Fruit fly (Drosophila melanogaster) whole organism, adult: ENCODE measurements around the gene CG44158.

Experiments used
- CG11617 ChIP-seq: fragments of 200-800 bp; sonication (Bioruptor generic); optimal IDR thresholded peaks from 2 replicates; lab custom pipeline; 2017; ENCODE audit warnings: mild to moderate bottlenecking, missing biosample characterization, missing genetic modification reagents, missing genetic modification characterization
- CG12768 ChIP-seq: fragments of 200-800 bp; sonication (Bioruptor generic); optimal IDR thresholded peaks from 2 replicates; lab custom pipeline; 2017; ENCODE audit warnings: missing biosample characterization, missing genetic modification characterization, mild to moderate bottlenecking, moderate library complexity, missing genetic modification reagents
- CG14711 ChIP-seq: fragments of 200-800 bp; sonication (Bioruptor generic); optimal IDR thresholded peaks from 2 replicates; lab custom pipeline; 2018; ENCODE audit warnings: missing biosample characterization, mild to moderate bottlenecking, missing genetic modification characterization, moderate library complexity
- CG1620 ChIP-seq: fragments of 200-800 bp; sonication (Bioruptor generic); optimal IDR thresholded peaks from 2 replicates; lab custom pipeline; 2016; ENCODE audit warnings: missing biosample characterization, missing genetic modification characterization
- CG33017 ChIP-seq: fragments of 200-800 bp; sonication (Bioruptor generic); optimal IDR thresholded peaks from 2 replicates; lab custom pipeline; 2018; ENCODE audit warnings: missing biosample characterization, mild to moderate bottlenecking, missing genetic modification characterization, moderate library complexity
- CG5204 ChIP-seq: fragments of 200-800 bp; sonication (Bioruptor generic); optimal IDR thresholded peaks from 2 replicates; lab custom pipeline; 2016; ENCODE audit warnings: missing biosample characterization, missing genetic modification characterization
- CG7045 ChIP-seq: fragments of 200-800 bp; sonication (Bioruptor generic); optimal IDR thresholded peaks from 2 replicates; lab custom pipeline; 2017; ENCODE audit warnings: missing biosample characterization, mild to moderate bottlenecking, missing genetic modification characterization
- CG7101 ChIP-seq: fragments of 200-800 bp; sonication (Bioruptor generic); optimal IDR thresholded peaks from 2 replicates; lab custom pipeline; 2018; ENCODE audit warnings: missing biosample characterization, mild to moderate bottlenecking, missing genetic modification characterization, moderate library complexity
- Clk ChIP-seq: fragments of 200-800 bp; sonication (Bioruptor generic); optimal IDR thresholded peaks from 2 replicates; lab custom pipeline; 2017; ENCODE audit warnings: missing biosample characterization, missing genetic modification characterization
- Crg-1 ChIP-seq: fragments of 200-800 bp; sonication (Bioruptor generic); optimal IDR thresholded peaks from 2 replicates; lab custom pipeline; 2016; ENCODE audit warnings: missing biosample characterization, missing genetic modification characterization
- Hr96 ChIP-seq: fragments of 200-800 bp; sonication (Bioruptor generic); optimal IDR thresholded peaks from 2 replicates; lab custom pipeline; 2016; ENCODE audit warnings: missing biosample characterization, missing genetic modification characterization
- Mnt ChIP-seq: fragments of 200-800 bp; sonication (Bioruptor generic); optimal IDR thresholded peaks from 2 replicates; lab custom pipeline; 2016; ENCODE audit warnings: missing biosample characterization, mild to moderate bottlenecking, missing genetic modification characterization
- bab1 ChIP-seq: fragments of 200-800 bp; sonication (Bioruptor generic); optimal IDR thresholded peaks from 3 replicates; lab custom pipeline; 2019; ENCODE audit warnings: missing biosample characterization, mild to moderate bottlenecking, missing genetic modification characterization, moderate library complexity
- cic ChIP-seq: fragments of 200-800 bp; sonication (Bioruptor generic); optimal IDR thresholded peaks from 2 replicates; lab custom pipeline; 2017; ENCODE audit warnings: missing biosample characterization, mild to moderate bottlenecking, missing genetic modification characterization, moderate library complexity
- cnc ChIP-seq, 2 experiments: fragments of >200 bp; optimal IDR thresholded peaks; 2 replicates each; lab custom pipeline; 2017
- kay ChIP-seq: fragments of 200-800 bp; sonication (Bioruptor generic); peaks from one replicate; lab custom pipeline; 2016; ENCODE audit warnings: missing biosample characterization, missing genetic modification characterization, borderline replicate concordance
- ovo ChIP-seq: fragments of 200-800 bp; sonication (Bioruptor generic); optimal IDR thresholded peaks from 2 replicates; lab custom pipeline; 2016; ENCODE audit warnings: missing biosample characterization, missing genetic modification characterization
- pad ChIP-seq: fragments of 200-800 bp; sonication (Bioruptor generic); optimal IDR thresholded peaks from 3 replicates; lab custom pipeline; 2017; ENCODE audit warnings: missing biosample characterization, missing genetic modification characterization, mild to moderate bottlenecking, moderate library complexity, missing genetic modification reagents
- tj ChIP-seq: fragments of 200-800 bp; sonication (Bioruptor generic); optimal IDR thresholded peaks from 3 replicates; lab custom pipeline; 2017; ENCODE audit warnings: missing biosample characterization, mild to moderate bottlenecking, missing genetic modification characterization, moderate library complexity
- toe ChIP-seq: fragments of 200-800 bp; sonication (Bioruptor generic); optimal IDR thresholded peaks from 2 replicates; lab custom pipeline; 2016; ENCODE audit warnings: missing biosample characterization, missing genetic modification characterization

CG44158 gene

DNA sequence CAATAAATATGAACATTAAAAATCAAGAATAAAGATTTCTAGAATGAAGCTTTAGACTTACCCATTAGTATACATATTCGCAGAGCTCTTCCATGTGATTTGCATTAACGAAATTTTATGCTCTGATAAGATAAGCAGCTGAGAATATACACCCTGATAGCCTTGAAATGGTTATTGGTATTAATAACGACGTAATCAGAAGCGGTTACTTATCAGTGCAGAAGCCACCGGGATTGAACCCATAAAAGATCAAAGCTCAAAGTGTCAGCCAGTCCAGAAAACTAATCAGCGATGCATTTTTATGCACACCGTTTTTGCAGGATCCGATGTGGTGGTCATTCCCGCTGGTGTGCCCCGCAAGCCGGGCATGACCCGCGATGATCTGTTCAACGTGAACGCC, 18.8 kb downstream of the CG44158 start:
- no peak for TF ChIP-seq tj (GFP tag; lab: Kevin White, UChicago)
- no peak for TF ChIP-seq CG5204 (GFP tag; lab: Kevin White, UChicago)
- TF ChIP-seq pad (GFP tag; lab: Kevin White, UChicago), result no peak
- no peak for TF ChIP-seq bab1
- TF ChIP-seq ovo (GFP tag; lab: Kevin White, UChicago), result no peak
- no peak for TF ChIP-seq cic (GFP tag; lab: Kevin White, UChicago)
- no peak for TF ChIP-seq cnc (optimal IDR thresholded peaks at IDR 0.05; lab: Kevin White, UChicago)
- TF ChIP-seq CG33017 (tag; lab: Kevin White, UChicago), result no peak
- no peak for TF ChIP-seq Crg-1 (GFP tag; lab: Kevin White, UChicago)

DNA sequence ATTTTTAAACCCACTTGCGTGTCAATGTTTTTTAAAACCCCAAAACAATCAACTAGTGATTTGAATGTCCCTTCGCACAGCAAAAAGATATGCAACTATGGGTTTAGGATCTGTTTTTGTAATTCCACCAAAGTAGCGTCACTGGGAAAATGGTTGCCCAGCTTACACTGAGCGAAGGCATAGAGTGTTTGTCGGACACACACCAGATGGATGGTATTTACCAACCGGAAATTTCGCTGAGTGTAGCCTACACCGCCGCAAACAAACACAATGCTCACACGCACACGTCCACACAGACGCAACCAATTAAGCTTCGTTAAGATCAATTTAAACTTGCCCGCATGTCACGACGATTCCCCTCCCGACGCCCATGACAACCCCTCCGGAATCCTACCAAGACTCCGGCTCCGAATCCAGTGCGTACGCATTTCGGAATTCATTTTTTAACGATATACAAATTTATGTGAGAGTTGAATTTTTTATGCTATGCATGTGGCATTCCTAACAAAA, 20.2 kb downstream of the CG44158 start:
- TF ChIP-seq Hr96 (GFP tag; lab: Kevin White, UChicago) (no peak), CG12768 (GFP tag; lab: Kevin White, UChicago) (peak; percentile 40), tj (GFP tag; lab: Kevin White, UChicago) (no peak), cic (GFP tag; lab: Kevin White, UChicago) (no peak), toe (GFP tag; lab: Kevin White, UChicago) (no peak), CG1620 (GFP tag; lab: Kevin White, UChicago) (no peak), CG7101 (tag; lab: Kevin White, UChicago) (no peak)

DNA sequence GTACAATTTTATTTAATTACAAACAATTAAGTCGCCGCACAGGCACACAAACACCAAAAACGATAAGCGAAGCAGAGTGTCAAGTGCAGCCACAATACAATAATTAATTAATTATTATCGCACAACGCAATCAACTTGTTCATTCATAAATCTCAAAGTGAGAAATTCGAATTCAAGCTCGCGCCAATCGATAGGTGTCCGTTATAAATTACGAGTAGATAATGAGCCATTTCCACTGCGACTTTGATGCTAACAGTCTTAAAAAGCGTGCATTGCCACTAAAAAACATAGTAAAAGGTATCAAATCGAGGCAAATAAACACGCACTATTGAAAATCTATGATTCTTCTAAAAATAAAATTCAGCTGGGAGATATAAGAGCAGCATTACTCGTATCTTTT, 21.6 kb downstream of the CG44158 start:
- TF ChIP-seq CG7101 (tag; lab: Kevin White, UChicago) (no peak), cic (GFP tag; lab: Kevin White, UChicago) (peak; percentile 16)

DNA sequence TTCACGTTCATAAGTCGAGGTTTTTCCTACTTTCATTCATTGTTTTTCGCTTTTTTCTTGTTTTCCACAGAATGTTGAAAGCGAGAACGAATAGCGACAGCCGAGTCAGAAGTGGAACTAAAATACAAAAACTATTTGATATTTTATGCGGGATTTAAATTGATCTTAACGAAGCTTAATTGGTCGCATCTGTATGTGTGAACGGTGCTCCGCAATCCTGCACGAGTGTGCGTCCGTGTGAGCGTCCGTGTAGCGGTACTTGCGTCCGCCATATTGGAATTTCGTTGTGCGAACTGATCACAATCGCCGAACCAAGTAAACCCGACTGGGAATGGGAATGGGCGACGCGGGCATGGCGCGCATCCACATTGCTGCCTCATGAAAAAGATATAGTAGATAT, 23.6 kb downstream of the CG44158 start:
- no peak for TF ChIP-seq tj (GFP tag; lab: Kevin White, UChicago)
- TF ChIP-seq CG7045 (GFP tag; lab: Kevin White, UChicago), result no peak
- no peak for TF ChIP-seq CG14711 (tag; lab: Kevin White, UChicago)
- TF ChIP-seq CG1620 (GFP tag; lab: Kevin White, UChicago), result no peak
- no peak for TF ChIP-seq CG33017 (tag; lab: Kevin White, UChicago)
- TF ChIP-seq toe (GFP tag; lab: Kevin White, UChicago), result no peak
- no peak for TF ChIP-seq ovo (GFP tag; lab: Kevin White, UChicago)
- no peak for TF ChIP-seq bab1

DNA sequence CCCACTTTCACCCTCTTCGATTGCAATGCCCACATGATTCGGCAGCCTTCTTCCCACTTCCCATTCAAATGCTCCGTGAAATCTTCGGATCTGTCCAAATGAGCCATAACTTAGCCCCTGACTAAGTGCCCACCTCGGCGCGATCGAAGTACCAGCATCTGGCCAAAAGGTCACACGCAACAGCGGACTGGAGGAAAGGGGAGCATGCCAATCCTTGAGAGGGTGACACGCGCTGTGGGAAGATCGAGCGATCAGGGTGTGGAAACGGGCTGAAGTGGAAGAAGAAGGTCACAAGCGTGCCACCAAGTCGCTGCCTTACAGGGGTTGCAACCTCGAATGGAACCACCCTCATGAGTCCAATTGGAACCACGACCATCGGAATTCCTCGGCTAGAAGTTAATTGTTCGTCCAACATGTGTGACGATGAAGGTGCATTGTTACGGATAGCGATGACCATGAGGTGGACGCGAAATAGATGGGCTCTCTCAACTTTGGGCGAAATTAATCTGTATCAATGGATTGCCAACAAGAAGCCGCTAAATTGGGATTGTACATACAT, 26.2 kb downstream of the CG44158 start:
- TF ChIP-seq CG5204 (GFP tag; lab: Kevin White, UChicago) (no peak), toe (GFP tag; lab: Kevin White, UChicago) (no peak), Hr96 (GFP tag; lab: Kevin White, UChicago) (no peak), kay (GFP tag; lab: Kevin White, UChicago) (no peak), Clk (GFP tag; lab: Kevin White, UChicago) (no peak), ovo (GFP tag; lab: Kevin White, UChicago) (no peak), Mnt (GFP tag; lab: Kevin White, UChicago) (no peak), CG7101 (tag; lab: Kevin White, UChicago) (no peak), tj (GFP tag; lab: Kevin White, UChicago) (no peak), CG33017 (tag; lab: Kevin White, UChicago) (no peak)

DNA sequence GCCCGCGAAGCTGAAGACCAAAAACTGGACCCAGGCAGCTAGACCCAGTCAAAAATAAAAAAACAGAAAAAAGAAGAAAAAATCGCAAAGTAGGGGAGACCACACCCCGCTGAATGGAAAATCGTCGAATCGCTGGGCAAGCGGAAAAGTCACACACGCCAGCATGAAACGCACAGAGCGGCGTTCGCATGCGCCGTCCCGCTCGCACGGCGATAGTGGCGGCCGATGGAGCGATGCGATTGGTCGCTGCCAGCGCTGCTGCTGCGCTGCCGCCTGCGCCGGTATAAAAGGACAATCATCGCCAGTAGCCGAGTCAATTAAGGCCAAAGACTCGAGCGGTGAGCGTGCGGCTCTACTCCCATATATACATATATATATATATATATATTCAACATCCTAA, 27.3 kb downstream of the CG44158 start, which contains the start of gene repo:
Gene repo (plus strand): TSS at position 314 of the 400 bp plus-strand sequence.
- TF ChIP-seq tj (GFP tag; lab: Kevin White, UChicago) (peak; percentile 1), CG11617 (GFP tag; lab: Kevin White, UChicago) (no peak), pad (GFP tag; lab: Kevin White, UChicago) (peak; percentile 13), bab1 (no peak)

DNA sequence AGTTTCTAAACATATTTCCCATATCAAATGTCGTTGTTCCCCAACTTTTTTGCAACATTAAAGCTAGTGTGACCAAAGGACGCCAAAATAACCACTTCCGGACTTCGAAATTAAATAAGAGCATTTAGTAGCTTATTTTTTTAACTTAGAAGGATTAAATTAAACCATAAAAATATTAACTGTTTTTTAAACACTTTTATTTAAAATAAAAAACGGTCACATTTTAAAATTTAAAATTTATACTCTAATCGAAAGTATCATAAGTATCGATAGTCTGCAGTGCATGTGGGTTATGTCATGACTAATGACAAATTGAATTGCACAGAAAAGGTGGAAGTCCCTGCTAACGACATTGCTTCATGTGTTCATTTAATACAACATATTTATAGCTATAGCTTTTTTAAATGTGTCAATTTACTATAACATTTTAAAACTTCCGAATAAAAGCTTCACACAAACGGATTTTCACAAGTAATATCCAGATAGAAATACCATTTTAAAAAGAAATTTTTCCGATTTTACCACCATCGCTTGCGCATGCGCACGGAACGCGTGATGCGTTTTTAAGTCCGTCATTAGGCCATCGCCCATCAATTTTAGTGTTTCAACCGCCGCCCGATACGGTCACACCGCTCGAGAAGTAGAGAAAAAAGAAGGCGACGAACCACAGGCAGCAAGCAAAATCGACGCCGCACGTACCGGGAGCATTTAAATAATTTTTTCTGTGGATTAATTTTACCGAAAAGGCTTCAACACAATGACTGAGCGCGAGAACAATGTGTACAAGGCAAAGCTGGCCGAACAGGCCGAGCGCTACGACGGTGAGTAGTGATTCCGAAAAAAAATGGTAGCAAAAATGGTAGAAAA, 33.7 kb downstream of the CG44158 start, which contains the start of the genes CG7156 and 14-3-3epsilon:
Gene CG7156 (minus strand): TSS at position 71 of the 867 bp plus-strand sequence.
Gene 14-3-3epsilon (plus strand): TSS at position 443 of the 867 bp plus-strand sequence.
- peak; percentile 5 for TF ChIP-seq pad (GFP tag; lab: Kevin White, UChicago)
- no peak for TF ChIP-seq CG11617 (GFP tag; lab: Kevin White, UChicago)
- TF ChIP-seq tj (GFP tag; lab: Kevin White, UChicago), result no peak
- TF ChIP-seq CG12768 (GFP tag; lab: Kevin White, UChicago), result peak; percentile 25
- peak; percentile 8 for TF ChIP-seq ovo (GFP tag; lab: Kevin White, UChicago)
- TF ChIP-seq bab1, result peak; percentile 50
- TF ChIP-seq CG7045 (GFP tag; lab: Kevin White, UChicago), result peak; percentile 22
- no peak for TF ChIP-seq Clk (GFP tag; lab: Kevin White, UChicago)
- TF ChIP-seq toe (GFP tag; lab: Kevin White, UChicago), result peak; percentile 28
- peak; percentile 25 for TF ChIP-seq Hr96 (GFP tag; lab: Kevin White, UChicago)
- peak; percentile 13 for TF ChIP-seq CG14711 (tag; lab: Kevin White, UChicago)
- TF ChIP-seq Mnt (GFP tag; lab: Kevin White, UChicago), result peak; percentile 53
- no peak for TF ChIP-seq cnc (optimal IDR thresholded peaks at IDR 0.05; lab: Kevin White, UChicago)
- TF ChIP-seq Crg-1 (GFP tag; lab: Kevin White, UChicago), result no peak
- TF ChIP-seq CG7101 (tag; lab: Kevin White, UChicago), result peak; percentile 52
- no peak for TF ChIP-seq cic (GFP tag; lab: Kevin White, UChicago)
- TF ChIP-seq CG33017 (tag; lab: Kevin White, UChicago), result no peak
- no peak for TF ChIP-seq kay (GFP tag; lab: Kevin White, UChicago)
- peak; percentile 28 for TF ChIP-seq CG1620 (GFP tag; lab: Kevin White, UChicago)
- no peak for TF ChIP-seq CG5204 (GFP tag; lab: Kevin White, UChicago)
